In genomic region chrII:4226598-4227096, ce11 we compare ENCODE assay signal across 2 worm cellular contexts.
TF ChIP-seq lines count a peak whose summit lies in the region.

TSS of gene C16A11.4 (plus strand) at chrII:4227046.

TF ChIP-seq in whole organism, L4 larva, 104 proteins besides CTCF, POLR2A, EP300 and RAD21:
- no peak for TF ChIP-seq lin-15B (tag; optimal IDR thresholded peaks at IDR 0.05; lab: Kevin White, UChicago)
- peak; percentile 28 for TF ChIP-seq lin-38 (GFP tag; IDR thresholded peaks at IDR 0.05; lab: Robert Waterston, UW)

TF ChIP-seq in whole organism, young adult, 124 proteins besides CTCF, POLR2A, EP300 and RAD21 (continues in another document):
- TF ChIP-seq B0019.2 (GFP tag; conservative IDR thresholded peaks at IDR 0.05; lab: Robert Waterston, UW) (no peak), lir-1 (GFP tag; conservative IDR thresholded peaks at IDR 0.05; lab: Robert Waterston, UW) (no peak), egrh-3 (GFP tag; IDR thresholded peaks at IDR 0.05; lab: Robert Waterston, UW) (no peak), cebp-2 (GFP tag; IDR thresholded peaks at IDR 0.05; lab: Robert Waterston, UW) (no peak), hsf-1 (GFP tag; IDR thresholded peaks at IDR 0.05; lab: Robert Waterston, UW) (no peak), snpc-4 (GFP tag; optimal IDR thresholded peaks at IDR 0.05; lab: Kevin White, UChicago) (no peak), snpc-4 (tag; optimal IDR thresholded peaks at IDR 0.05; lab: Kevin White, UChicago) (peak in 1 of 4 experiments; percentile 33), D2030.7 (GFP tag; IDR thresholded peaks at IDR 0.05; lab: Robert Waterston, UW) (peak; percentile 30; the same call in 1 of the 2 replicates), ZK185.1 (tag; optimal IDR thresholded peaks at IDR 0.05; lab: Kevin White, UChicago; ENCODE audit: poor library complexity, severe bottlenecking) (no peak), hlh-26 (GFP tag; conservative IDR thresholded peaks at IDR 0.05; lab: Robert Waterston, UW) (no peak), athp-1 (tag; optimal IDR thresholded peaks at IDR 0.05; lab: Kevin White, UChicago) (no peak), pha-4 (tag; optimal IDR thresholded peaks at IDR 0.05; lab: Kevin White, UChicago) (no peak), lag-1 (GFP tag; IDR thresholded peaks at IDR 0.05; lab: Robert Waterston, UW) (no peak), rpc-1 (optimal IDR thresholded peaks at IDR 0.05; lab: Kevin White, UChicago) (no peak), rpc-1 (tag; optimal IDR thresholded peaks at IDR 0.05; lab: Kevin White, UChicago) (no peak), die-1 (tag; optimal IDR thresholded peaks at IDR 0.05; lab: Kevin White, UChicago) (no peak), ceh-58 (GFP tag; IDR thresholded peaks at IDR 0.05; lab: Robert Waterston, UW) (no peak), hmg-20 (GFP tag; IDR thresholded peaks at IDR 0.05; lab: Robert Waterston, UW) (no peak), snpc-3.4 (tag; optimal IDR thresholded peaks at IDR 0.05; lab: Kevin White, UChicago) (peak; percentile 70), let-607 (tag; optimal IDR thresholded peaks at IDR 0.05; lab: Kevin White, UChicago) (no peak), lin-54 (GFP tag; optimal IDR thresholded peaks at IDR 0.05; lab: Kevin White, UChicago) (peak; percentile 52), akir-1 (GFP tag; optimal IDR thresholded peaks at IDR 0.05; lab: Kevin White, UChicago) (no peak), dox-1 (GFP tag; IDR thresholded peaks at IDR 0.05; lab: Robert Waterston, UW) (peak; percentile 6; the same call in 1 of the 2 replicates), F57C9.4 (tag; optimal IDR thresholded peaks at IDR 0.05; lab: Kevin White, UChicago) (no peak), madf-3 (GFP tag; IDR thresholded peaks at IDR 0.05; lab: Robert Waterston, UW) (no peak), rcor-1 (GFP tag; IDR thresholded peaks at IDR 0.05; lab: Robert Waterston, UW) (no peak), egl-18 (GFP tag; IDR thresholded peaks at IDR 0.05; lab: Robert Waterston, UW) (no peak), hmg-1.2 (GFP tag; IDR thresholded peaks at IDR 0.05; lab: Robert Waterston, UW) (no peak), ceh-91 (GFP tag; IDR thresholded peaks at IDR 0.05; lab: Robert Waterston, UW) (no peak), unc-62 (GFP tag; optimal IDR thresholded peaks at IDR 0.05; lab: Kevin White, UChicago) (no peak), ceh-40 (GFP tag; IDR thresholded peaks at IDR 0.05; lab: Robert Waterston, UW) (no peak), atf-7 (tag; optimal IDR thresholded peaks at IDR 0.05; lab: Kevin White, UChicago) (no peak), ceh-27 (GFP tag; optimal IDR thresholded peaks at IDR 0.05; lab: Kevin White, UChicago) (no peak), nhr-120 (GFP tag; IDR thresholded peaks at IDR 0.05; lab: Robert Waterston, UW) (no peak), ceh-100 (GFP tag; IDR thresholded peaks at IDR 0.05; lab: Robert Waterston, UW) (no peak), ztf-25 (GFP tag; IDR thresholded peaks at IDR 0.05; lab: Robert Waterston, UW) (no peak), lin-26 (GFP tag; IDR thresholded peaks at IDR 0.05; lab: Robert Waterston, UW) (no peak), aptf-3 (GFP tag; IDR thresholded peaks at IDR 0.05; lab: Robert Waterston, UW) (no peak), Y53F4B.3 (GFP tag; IDR thresholded peaks at IDR 0.05; lab: Robert Waterston, UW) (no peak), nhr-90 (tag; optimal IDR thresholded peaks at IDR 0.05; lab: Kevin White, UChicago) (no peak), egl-44 (GFP tag; IDR thresholded peaks at IDR 0.05; lab: Robert Waterston, UW) (no peak), Y95B8A.8 (GFP tag; IDR thresholded peaks at IDR 0.05; lab: Robert Waterston, UW) (no peak), F55B11.4 (tag; optimal IDR thresholded peaks at IDR 0.05; lab: Kevin White, UChicago; ENCODE audit: borderline replicate concordance, insufficient read depth) (no peak), F37B4.10 (GFP tag; IDR thresholded peaks at IDR 0.05; lab: Robert Waterston, UW) (no peak), F39B2.1 (GFP tag; IDR thresholded peaks at IDR 0.05; lab: Robert Waterston, UW) (no peak), nfyb-1 (GFP tag; IDR thresholded peaks at IDR 0.05; lab: Robert Waterston, UW) (no peak), somi-1 (GFP tag; optimal IDR thresholded peaks at IDR 0.05; lab: Kevin White, UChicago) (no peak), ekl-4 (GFP tag; IDR thresholded peaks at IDR 0.05; lab: Robert Waterston, UW) (no peak), pbrm-1 (GFP tag; IDR thresholded peaks at IDR 0.05; lab: Robert Waterston, UW) (no peak), lsl-1 (GFP tag; optimal IDR thresholded peaks at IDR 0.05; lab: Kevin White, UChicago) (peak; percentile 84), aptf-2 (GFP tag; conservative IDR thresholded peaks at IDR 0.05; lab: Robert Waterston, UW) (no peak), K12H6.12 (tag; optimal IDR thresholded peaks at IDR 0.05; lab: Kevin White, UChicago) (no peak), lin-35 (GFP tag; optimal IDR thresholded peaks at IDR 0.05; lab: Kevin White, UChicago) (no peak), attf-5 (GFP tag; optimal IDR thresholded peaks at IDR 0.05; lab: Kevin White, UChicago) (no peak), zim-3 (tag; optimal IDR thresholded peaks at IDR 0.05; lab: Kevin White, UChicago) (no peak), ccch-3 (GFP tag; optimal IDR thresholded peaks at IDR 0.05; lab: Kevin White, UChicago) (no peak), mxl-1 (tag; optimal IDR thresholded peaks at IDR 0.05; lab: Kevin White, UChicago) (no peak), nhr-80 (tag; optimal IDR thresholded peaks at IDR 0.05; lab: Kevin White, UChicago) (no peak), madf-10 (tag; optimal IDR thresholded peaks at IDR 0.05; lab: Kevin White, UChicago) (no peak), cebp-1 (GFP tag; IDR thresholded peaks at IDR 0.05; lab: Robert Waterston, UW) (no peak), cebp-1 (tag; optimal IDR thresholded peaks at IDR 0.05; lab: Kevin White, UChicago) (no peak), tlf-1 (GFP tag; optimal IDR thresholded peaks at IDR 0.05; lab: Kevin White, UChicago) (no peak), ztf-6 (GFP tag; IDR thresholded peaks at IDR 0.05; lab: Robert Waterston, UW) (no peak), hlh-12 (tag; optimal IDR thresholded peaks at IDR 0.05; lab: Kevin White, UChicago) (no peak), madf-6 (GFP tag; IDR thresholded peaks at IDR 0.05; lab: Robert Waterston, UW) (peak; percentile 86), ztf-26 (tag; optimal IDR thresholded peaks at IDR 0.05; lab: Kevin White, UChicago) (no peak), Y67H2A.10 (GFP tag; conservative IDR thresholded peaks at IDR 0.05; lab: Robert Waterston, UW) (no peak), ztf-3 (GFP tag; optimal IDR thresholded peaks at IDR 0.05; lab: Kevin White, UChicago) (no peak), F49E8.2 (tag; optimal IDR thresholded peaks at IDR 0.05; lab: Kevin White, UChicago; ENCODE audit: insufficient read depth) (peak; percentile 31), ztf-28 (GFP tag; IDR thresholded peaks at IDR 0.05; lab: Robert Waterston, UW) (no peak), bed-2 (GFP tag; IDR thresholded peaks at IDR 0.05; lab: Robert Waterston, UW) (no peak), F23B12.7 (tag; optimal IDR thresholded peaks at IDR 0.05; lab: Kevin White, UChicago; ENCODE audit: insufficient read depth) (no peak), nhr-27 (tag; optimal IDR thresholded peaks at IDR 0.05; lab: Kevin White, UChicago) (no peak), B0035.1 (tag; optimal IDR thresholded peaks at IDR 0.05; lab: Kevin White, UChicago) (no peak), nhr-179 (tag; optimal IDR thresholded peaks at IDR 0.05; lab: Kevin White, UChicago) (no peak), madf-8 (GFP tag; conservative IDR thresholded peaks at IDR 0.05; lab: Robert Waterston, UW) (peak; percentile 55), F22D6.2 (tag; optimal IDR thresholded peaks at IDR 0.05; lab: Kevin White, UChicago) (no peak), gei-17 (GFP tag; optimal IDR thresholded peaks at IDR 0.05; lab: Kevin White, UChicago) (no peak), mcd-1 (GFP tag; IDR thresholded peaks at IDR 0.05; lab: Robert Waterston, UW) (no peak), lin-40 (tag; optimal IDR thresholded peaks at IDR 0.05; lab: Kevin White, UChicago) (no peak), snpc-1.3 (tag; optimal IDR thresholded peaks at IDR 0.05; lab: Kevin White, UChicago; ENCODE audit: insufficient read depth) (peak; percentile 38), him-1 (tag; optimal IDR thresholded peaks at IDR 0.05; lab: Kevin White, UChicago) (no peak), xnd-1 (tag; optimal IDR thresholded peaks at IDR 0.05; lab: Kevin White, UChicago) (peak; percentile 87), attf-3 (GFP tag; conservative IDR thresholded peaks at IDR 0.05; lab: Robert Waterston, UW) (no peak), B0336.3 (GFP tag; IDR thresholded peaks at IDR 0.05; lab: Robert Waterston, UW) (no peak), attf-6 (GFP tag; IDR thresholded peaks at IDR 0.05; lab: Robert Waterston, UW) (no peak), ztf-22 (GFP tag; optimal IDR thresholded peaks at IDR 0.05; lab: Kevin White, UChicago) (no peak), sptf-2 (GFP tag; optimal IDR thresholded peaks at IDR 0.05; lab: Kevin White, UChicago) (no peak), ets-4 (GFP tag; optimal IDR thresholded peaks at IDR 0.05; lab: Kevin White, UChicago) (no peak), Y79H2A.3 (GFP tag; conservative IDR thresholded peaks at IDR 0.05; lab: Robert Waterston, UW) (no peak), dpff-1 (tag; optimal IDR thresholded peaks at IDR 0.05; lab: Kevin White, UChicago) (no peak), zfh-2 (GFP tag; conservative IDR thresholded peaks at IDR 0.05; lab: Robert Waterston, UW) (no peak), K11D2.4 (GFP tag; IDR thresholded peaks at IDR 0.05; lab: Robert Waterston, UW) (no peak), tbx-9 (tag; optimal IDR thresholded peaks at IDR 0.05; lab: Kevin White, UChicago; ENCODE audit: borderline replicate concordance) (no peak), fkh-3 (tag; optimal IDR thresholded peaks at IDR 0.05; lab: Kevin White, UChicago) (no peak), Y53G8AR.9 (GFP tag; conservative IDR thresholded peaks at IDR 0.05; lab: Robert Waterston, UW) (no peak)

Comparison
In these comparisons a context has a peak if more than half of its experiments do, and no peak if none do; other contexts are left out.
1. Of the 7 proteins assayed by ChIP-seq in both whole organism, young adult and whole organism, L4 larva: peak only in whole organism, young adult: F49E8.2; only in whole organism, L4 larva: none; in both: none; in neither: 5; mixed calls (peak in some experiments, not most) for 1.